Worm (Caenorhabditis elegans): ENCODE measurements around the gene F09E10.6.

F09E10.6 gene

ce11 chrX:1456350-1457080 lies 41.0 kb downstream of the F09E10.6 start:
- TF ChIP-seq aha-1 (tag; optimal IDR thresholded peaks at IDR 0.05) (no peak), pax-3 (tag; optimal IDR thresholded peaks at IDR 0.05) (no peak), skn-1 (tag; optimal IDR thresholded peaks at IDR 0.05) (peak; percentile 100), irx-1 (tag; optimal IDR thresholded peaks at IDR 0.05) (peak; percentile 29), snu-23 (GFP tag; optimal IDR thresholded peaks at IDR 0.05) (peak; percentile 68), ztf-4 (tag; optimal IDR thresholded peaks at IDR 0.05) (peak; percentile 52), snpc-4 (tag; optimal IDR thresholded peaks at IDR 0.05) (peak; percentile 30), nhr-47 (tag; optimal IDR thresholded peaks at IDR 0.05) (peak; percentile 39), ces-1 (GFP tag; optimal IDR thresholded peaks at IDR 0.05) (no peak), nhr-237 (tag; optimal IDR thresholded peaks at IDR 0.05) (no peak), jun-1 (tag; optimal IDR thresholded peaks at IDR 0.05) (no peak), nhr-77 (tag; optimal IDR thresholded peaks at IDR 0.05) (peak; percentile 23), swsn-7 (tag; optimal IDR thresholded peaks at IDR 0.05) (peak; percentile 41), nhr-90 (tag; optimal IDR thresholded peaks at IDR 0.05; ENCODE audit: poor library complexity) (peak; percentile 40), efl-3 (GFP tag; optimal IDR thresholded peaks at IDR 0.05) (no peak), dpl-1 (GFP tag; optimal IDR thresholded peaks at IDR 0.05) (peak in 1 of 3 experiments; percentile 25), mdl-1 (tag; optimal IDR thresholded peaks at IDR 0.05) (peak in 1 of 2 experiments; percentile 74), nhr-20 (tag; optimal IDR thresholded peaks at IDR 0.05) (peak; percentile 74), C34B4.2 (tag; optimal IDR thresholded peaks at IDR 0.05) (no peak), fos-1 (tag; optimal IDR thresholded peaks at IDR 0.05) (peak; percentile 14), tbx-2 (tag; optimal IDR thresholded peaks at IDR 0.05) (peak; percentile 49), unc-86 (tag; optimal IDR thresholded peaks at IDR 0.05) (no peak), sup-37 (GFP tag; optimal IDR thresholded peaks at IDR 0.05) (no peak), F16B12.6 (tag; optimal IDR thresholded peaks at IDR 0.05) (no peak), nhr-28 (tag; optimal IDR thresholded peaks at IDR 0.05) (no peak), rnt-1 (tag; optimal IDR thresholded peaks at IDR 0.05) (peak; percentile 61), sox-4 (tag; optimal IDR thresholded peaks at IDR 0.05) (no peak), lin-13 (GFP tag; optimal IDR thresholded peaks at IDR 0.05) (no peak), nhr-71 (tag; optimal IDR thresholded peaks at IDR 0.05) (peak; percentile 79), lin-35 (GFP tag; optimal IDR thresholded peaks at IDR 0.05) (peak in 1 of 2 experiments; percentile 54), efl-1 (optimal IDR thresholded peaks at IDR 0.05) (peak in 1 of 2 experiments; percentile 2), efl-1 (GFP tag; optimal IDR thresholded peaks at IDR 0.05 in 1 of 2) (no peak), unc-30 (tag; optimal IDR thresholded peaks at IDR 0.05) (no peak), pag-3 (tag; optimal IDR thresholded peaks at IDR 0.05; ENCODE audit: borderline replicate concordance, insufficient read depth) (no peak), lir-3 (tag; optimal IDR thresholded peaks at IDR 0.05; ENCODE audit: poor library complexity) (peak; percentile 26), unc-130 (tag; optimal IDR thresholded peaks at IDR 0.05) (no peak), egl-13 (tag; optimal IDR thresholded peaks at IDR 0.05) (no peak), nhr-19 (GFP tag; conservative IDR thresholded peaks at IDR 0.05) (peak; percentile 48; the same call in 1 of the 2 replicates), lin-39 (tag; optimal IDR thresholded peaks at IDR 0.05) (no peak), grh-1 (GFP tag; IDR thresholded peaks at IDR 0.05) (no peak), hlh-17 (GFP tag; optimal IDR thresholded peaks at IDR 0.05; ENCODE audit: borderline replicate concordance) (no peak), zag-1 (tag; optimal IDR thresholded peaks at IDR 0.05) (no peak), ets-5 (GFP tag; IDR thresholded peaks at IDR 0.05) (no peak), nhr-85 (tag) (peak; percentile 87), ceh-82 (tag; optimal IDR thresholded peaks at IDR 0.05) (peak in 1 of 3 experiments; percentile 21), isw-1 (GFP tag; IDR thresholded peaks at IDR 0.05) (no peak), aly-2 (tag; optimal IDR thresholded peaks at IDR 0.05) (no peak), lsy-2 (tag; optimal IDR thresholded peaks at IDR 0.05) (peak; percentile 30 to 69), hpl-2 (GFP tag; optimal IDR thresholded peaks at IDR 0.05) (no peak), zip-4 (GFP tag; optimal IDR thresholded peaks at IDR 0.05) (no peak), ceh-63 (GFP tag; optimal IDR thresholded peaks at IDR 0.05) (no peak), lin-14 (GFP tag; optimal IDR thresholded peaks at IDR 0.05) (peak; percentile 92)
